Worm (Caenorhabditis elegans) whole organism, late embryonic: Measurements from ENCODE around the gene F26G1.9.

Experiments
- C08G9.2 ChIP-seq: sonication (generic microtip); optimal IDR thresholded peaks from 2 replicates; lab custom pipeline; 2016; ENCODE audit warnings: mild to moderate bottlenecking, missing genetic modification characterization, moderate library complexity, missing compliant biosample characterization
- C38D4.7 ChIP-seq: fragments of 200-800 bp; sonication (Bioruptor generic); optimal IDR thresholded peaks from 2 replicates; lab custom pipeline; 2018; ENCODE audit warnings: mild to moderate bottlenecking, missing genetic modification characterization, moderate library complexity, missing compliant biosample characterization
- F13H6.1 ChIP-seq: sonication (generic microtip); optimal IDR thresholded peaks from 2 replicates; lab custom pipeline; 2016; ENCODE audit warnings: missing genetic modification characterization, missing compliant biosample characterization
- K02D7.2 ChIP-seq: sonication (generic microtip); optimal IDR thresholded peaks from 2 replicates; lab custom pipeline; 2017; ENCODE audit warnings: mild to moderate bottlenecking, missing genetic modification characterization, missing compliant biosample characterization
- T23F11.4 ChIP-seq: fragments of 200-800 bp; sonication (Bioruptor generic); optimal IDR thresholded peaks from 2 replicates; lab custom pipeline; 2018; ENCODE audit warnings: mild to moderate bottlenecking, missing genetic modification characterization, missing compliant biosample characterization
- ceh-14 ChIP-seq: sonication (generic microtip); optimal IDR thresholded peaks from 2 replicates; lab custom pipeline; 2016; ENCODE audit warnings: missing genotype, missing genetic modification characterization, missing compliant biosample characterization
- ceh-22 ChIP-seq: sonication (generic microtip); optimal IDR thresholded peaks from 2 replicates; lab custom pipeline; 2017; ENCODE audit warnings: missing biosample characterization, missing genetic modification characterization
- ceh-30 ChIP-seq: fragments of 150-350 bp; optimal IDR thresholded peaks from 2 replicates; lab custom pipeline; 2014; ENCODE audit warnings: missing biosample characterization, missing genetic modification characterization
- ceh-31 ChIP-seq: sonication (generic microtip); optimal IDR thresholded peaks from 2 replicates; lab custom pipeline; 2016; ENCODE audit warnings: missing genetic modification characterization, missing compliant biosample characterization
- ceh-48 ChIP-seq: sonication (generic microtip); optimal IDR thresholded peaks from 2 replicates; lab custom pipeline; 2016; ENCODE audit warnings: missing genetic modification characterization, inconsistent platforms, missing compliant biosample characterization
- ceh-6 ChIP-seq: fragments of 200-800 bp; sonication (Bioruptor generic); optimal IDR thresholded peaks from 2 replicates; lab custom pipeline; 2018; ENCODE audit warnings: mild to moderate bottlenecking, missing genetic modification characterization, missing compliant biosample characterization
- ceh-9 ChIP-seq: sonication (generic microtip); optimal IDR thresholded peaks from 2 replicates; lab custom pipeline; 2016; ENCODE audit warnings: mild to moderate bottlenecking, missing genetic modification characterization, inconsistent platforms, missing compliant biosample characterization
- che-1 ChIP-seq: sonication (generic microtip); optimal IDR thresholded peaks from 2 replicates; lab custom pipeline; 2016; ENCODE audit warnings: mild to moderate bottlenecking, missing genetic modification characterization, missing compliant biosample characterization
- dmd-4 ChIP-seq: sonication (generic microtip); optimal IDR thresholded peaks from 2 replicates; lab custom pipeline; 2016; ENCODE audit warnings: borderline replicate concordance, missing genetic modification characterization, missing compliant biosample characterization
- elt-2 ChIP-seq: sonication (generic microtip); optimal IDR thresholded peaks from 2 replicates; lab custom pipeline; 2016; ENCODE audit warnings: missing genetic modification reagents, missing genetic modification characterization, missing compliant biosample characterization
- elt-4 ChIP-seq: sonication (generic microtip); optimal IDR thresholded peaks from 2 replicates; lab custom pipeline; 2016; ENCODE audit warnings: missing genetic modification characterization, missing compliant biosample characterization
- eyg-1 ChIP-seq: sonication (generic microtip); optimal IDR thresholded peaks from 2 replicates; lab custom pipeline; 2016; ENCODE audit warnings: missing genotype, missing genetic modification characterization, missing compliant biosample characterization
- fkh-6 ChIP-seq: sonication (generic microtip); optimal IDR thresholded peaks from 2 replicates; lab custom pipeline; 2016; ENCODE audit warnings: missing genetic modification characterization, missing compliant biosample characterization
- gmeb-2 ChIP-seq: sonication (generic microtip); optimal IDR thresholded peaks from 2 replicates; lab custom pipeline; 2016; ENCODE audit warnings: missing genetic modification characterization, inconsistent platforms, missing compliant biosample characterization
- hlh-13 ChIP-seq: fragments of 200-800 bp; sonication (Bioruptor generic); optimal IDR thresholded peaks from 2 replicates; lab custom pipeline; 2018; ENCODE audit warnings: mild to moderate bottlenecking, missing genetic modification characterization, missing compliant biosample characterization
- hlh-6 ChIP-seq: sonication (generic microtip); optimal IDR thresholded peaks from 2 replicates; lab custom pipeline; 2016; ENCODE audit warnings: missing genotype, missing genetic modification characterization, missing compliant biosample characterization
- lim-6 ChIP-seq: sonication (generic microtip); optimal IDR thresholded peaks from 2 replicates; lab custom pipeline; 2016; ENCODE audit warnings: missing genetic modification characterization, missing compliant biosample characterization
- nfya-1 ChIP-seq: sonication (generic microtip); optimal IDR thresholded peaks from 2 replicates; lab custom pipeline; 2017; ENCODE audit warnings: missing genetic modification characterization, mild to moderate bottlenecking, missing compliant biosample characterization, antibody characterized with exemption, moderate library complexity
- nhr-11 ChIP-seq: fragments of 150-350 bp; optimal IDR thresholded peaks from 2 replicates; lab custom pipeline; 2014; ENCODE audit warnings: missing biosample characterization, missing genetic modification characterization
- nhr-232 ChIP-seq: sonication (generic microtip); optimal IDR thresholded peaks from 2 replicates; lab custom pipeline; 2016; ENCODE audit warnings: missing genetic modification characterization, missing compliant biosample characterization
- npax-4 ChIP-seq: sonication (generic microtip); optimal IDR thresholded peaks from 2 replicates; lab custom pipeline; 2016; ENCODE audit warnings: missing genetic modification characterization, missing compliant biosample characterization
- pag-3 ChIP-seq: sonication (generic microtip); optimal IDR thresholded peaks from 2 replicates; lab custom pipeline; 2016; ENCODE audit warnings: missing compliant biosample characterization, missing genetic modification characterization, borderline replicate concordance
- pha-2 ChIP-seq: sonication (generic microtip); optimal IDR thresholded peaks from 2 replicates; lab custom pipeline; 2017; ENCODE audit warnings: mild to moderate bottlenecking, missing genetic modification characterization, missing compliant biosample characterization
- pqm-1 ChIP-seq: sonication (generic microtip); optimal IDR thresholded peaks from 2 replicates; lab custom pipeline; 2016; ENCODE audit warnings: missing genetic modification characterization, missing compliant biosample characterization
- rnt-1 ChIP-seq: sonication (generic microtip); optimal IDR thresholded peaks from 2 replicates; lab custom pipeline; 2016; ENCODE audit warnings: missing genetic modification characterization, missing compliant biosample characterization
- sox-2 ChIP-seq: fragments of 200-800 bp; sonication (Bioruptor generic); IDR thresholded peaks from 2 replicates; pipeline ENCODE4 v1.3.6; 2022; ENCODE audit warnings: missing genetic modification reagents, missing genetic modification characterization, missing compliant biosample characterization
- sox-4 ChIP-seq: sonication (generic microtip); optimal IDR thresholded peaks from 2 replicates; lab custom pipeline; 2017; ENCODE audit warnings: mild to moderate bottlenecking, missing genetic modification characterization, inconsistent platforms, missing compliant biosample characterization
- syd-9 ChIP-seq: sonication (generic microtip); optimal IDR thresholded peaks from 2 replicates; lab custom pipeline; 2016; ENCODE audit warnings: mild to moderate bottlenecking, missing genetic modification characterization, moderate library complexity, missing compliant biosample characterization
- tbx-2 ChIP-seq: sonication (generic microtip); optimal IDR thresholded peaks from 2 replicates; lab custom pipeline; 2016; ENCODE audit warnings: missing genetic modification characterization, missing compliant biosample characterization
- tbx-7 ChIP-seq: sonication (generic microtip); optimal IDR thresholded peaks from 2 replicates; lab custom pipeline; 2016; ENCODE audit warnings: missing genotype, missing genetic modification characterization, missing compliant biosample characterization
- unc-3 ChIP-seq, 2 experiments: fragments of 200-800 bp in 1 of 2; sonication (Bioruptor generic) in 1 of 2; sonication (generic microtip) in 1 of 2; conservative IDR thresholded peaks in 1 of 2; optimal IDR thresholded peaks in 1 of 2; 2 replicates each; pipeline versions ENCODE4 v1.3.6 to Lab custom; 2016 to 2022; ENCODE audit warnings: missing compliant biosample characterization in 2 of 2, missing genetic modification characterization in 2 of 2, missing genetic modification reagents in 1 of 2
- unc-55 ChIP-seq: sonication (generic microtip); optimal IDR thresholded peaks from 2 replicates; lab custom pipeline; 2017; ENCODE audit warnings: missing biosample characterization, missing genetic modification reagents, missing genetic modification characterization
- ztf-16 ChIP-seq: sonication (generic microtip); optimal IDR thresholded peaks from 2 replicates; lab custom pipeline; 2017; ENCODE audit warnings: missing genetic modification characterization, missing compliant biosample characterization

The F26G1.9 gene

DNA sequence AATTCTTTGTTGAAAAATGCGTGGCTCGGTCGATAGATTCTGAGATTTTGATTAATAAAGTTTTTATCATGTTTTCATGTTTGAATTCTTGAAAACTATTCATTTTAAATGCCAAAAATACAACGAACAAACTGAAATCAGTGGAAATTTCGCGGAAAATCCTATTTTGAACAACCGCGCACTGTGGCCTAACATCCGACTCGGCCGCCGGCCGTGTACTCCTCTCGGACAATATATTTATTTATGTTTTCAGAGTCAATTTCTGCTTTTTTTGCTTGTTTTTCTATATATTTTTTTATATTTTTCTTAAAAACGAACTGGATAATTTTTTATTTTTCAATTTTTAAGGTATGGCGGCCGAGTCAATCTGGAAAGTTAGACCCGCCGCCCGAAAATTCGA, 17.5 kb upstream of the F26G1.9 start, which contains the start of gene F26G1.1 (continued):
- TF ChIP-seq lim-6 (tag; lab: Kevin White, UChicago) (peak; percentile 50), ceh-31 (tag; lab: Kevin White, UChicago) (peak; percentile 90), sox-4 (tag; lab: Kevin White, UChicago) (no peak), tbx-2 (tag; lab: Kevin White, UChicago) (peak; percentile 92), che-1 (tag; lab: Kevin White, UChicago) (peak; percentile 28), syd-9 (tag; lab: Kevin White, UChicago) (no peak), C08G9.2 (peak; percentile 93), ceh-14 (tag; lab: Kevin White, UChicago) (peak; percentile 83), F13H6.1 (peak; percentile 63), unc-3 (GFP tag; conservative IDR thresholded peaks at IDR 0.05; lab: Robert Waterston, UW) (no peak), unc-3 (tag; optimal IDR thresholded peaks at IDR 0.05; lab: Kevin White, UChicago) (no peak), rnt-1 (tag; lab: Kevin White, UChicago) (peak; percentile 12), sox-2 (GFP tag; lab: Robert Waterston, UW) (no peak), ceh-48 (tag; lab: Kevin White, UChicago) (no peak), pag-3 (tag; lab: Kevin White, UChicago) (no peak)

DNA sequence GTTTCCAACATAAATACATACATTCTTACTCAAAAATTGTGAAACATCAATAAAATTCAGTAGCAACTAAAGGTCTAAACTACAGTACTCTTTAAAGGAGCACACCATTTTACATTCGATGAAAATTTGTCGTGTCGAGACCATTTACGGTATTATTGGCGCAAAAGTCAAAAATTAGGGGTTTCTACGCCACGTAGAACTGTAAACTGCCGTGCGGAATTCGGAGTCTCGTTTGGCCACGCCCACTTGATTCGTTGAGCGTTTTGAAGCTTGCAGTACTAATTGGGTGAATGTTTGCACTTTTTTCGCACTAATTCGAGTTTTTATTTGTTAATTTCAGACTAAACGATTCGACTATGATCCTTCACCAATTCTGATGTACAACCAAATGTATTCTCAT, 16.9 kb upstream of the F26G1.9 start:
- TF ChIP-seq pqm-1, result no peak
- no peak for TF ChIP-seq C38D4.7 (GFP tag; lab: Kevin White, UChicago)
- no peak for TF ChIP-seq che-1 (tag; lab: Kevin White, UChicago)
- no peak for TF ChIP-seq ceh-9
- TF ChIP-seq hlh-13 (GFP tag; lab: Kevin White, UChicago), result no peak
- no peak for TF ChIP-seq K02D7.2
- no peak for TF ChIP-seq C08G9.2
- TF ChIP-seq tbx-7, result no peak
- TF ChIP-seq nfya-1, result no peak
- no peak for TF ChIP-seq fkh-6
- no peak for TF ChIP-seq elt-2 (tag; lab: Kevin White, UChicago)
- TF ChIP-seq ceh-30 (tag; lab: Kevin White, UChicago), result no peak
- no peak for TF ChIP-seq ceh-14 (tag; lab: Kevin White, UChicago)
- no peak for TF ChIP-seq pha-2 (tag; lab: Kevin White, UChicago)
- no peak for TF ChIP-seq unc-55 (GFP tag; lab: Kevin White, UChicago)
- no peak for TF ChIP-seq ztf-16 (tag; lab: Kevin White, UChicago)
- TF ChIP-seq rnt-1 (tag; lab: Kevin White, UChicago), result no peak
- TF ChIP-seq gmeb-2 (tag; lab: Kevin White, UChicago), result no peak
- TF ChIP-seq ceh-22 (tag; lab: Kevin White, UChicago), result no peak
- TF ChIP-seq, all 69 proteins: peak for 0

DNA sequence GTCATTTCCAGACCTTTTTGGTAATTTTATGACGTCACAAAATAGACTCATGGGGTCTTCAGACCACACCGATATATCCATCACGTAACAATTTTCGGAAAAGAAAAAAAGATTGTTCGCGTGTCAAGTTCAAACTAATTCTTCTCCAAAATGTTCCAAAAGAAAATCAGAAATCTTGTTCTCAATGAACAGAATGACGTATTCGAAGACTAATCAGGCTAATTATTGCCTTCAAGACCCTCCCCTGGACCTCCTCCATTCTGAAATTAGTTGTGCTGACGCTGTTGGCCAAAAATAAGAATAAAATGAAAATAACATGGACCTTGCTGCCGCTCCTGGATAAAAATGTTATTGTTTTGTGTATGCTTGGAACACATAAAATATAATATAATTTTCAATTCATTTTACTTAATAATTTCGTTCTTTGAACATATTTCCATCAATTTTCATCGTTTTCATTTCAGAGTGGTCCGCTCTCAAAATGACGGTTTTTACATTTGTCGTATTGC, 16.1 kb upstream of the F26G1.9 start, which contains the start of gene F26G1.15:
Gene F26G1.15, plus strand, starts transcription at position 459 of the 509 bp plus-strand sequence.
- TF ChIP-seq lim-6 (tag; lab: Kevin White, UChicago), result no peak
- no peak for TF ChIP-seq npax-4 (tag; lab: Kevin White, UChicago)
- no peak for TF ChIP-seq sox-4 (tag; lab: Kevin White, UChicago)
- TF ChIP-seq eyg-1 (tag; lab: Kevin White, UChicago), result no peak
- TF ChIP-seq ceh-31 (tag; lab: Kevin White, UChicago), result no peak
- TF ChIP-seq unc-3 (GFP tag; conservative IDR thresholded peaks at IDR 0.05; lab: Robert Waterston, UW), result no peak
- no peak for TF ChIP-seq unc-3 (tag; optimal IDR thresholded peaks at IDR 0.05; lab: Kevin White, UChicago)
- no peak for TF ChIP-seq C38D4.7 (GFP tag; lab: Kevin White, UChicago)
- TF ChIP-seq dmd-4 (tag; lab: Kevin White, UChicago), result no peak

ce11 chrII:4786181-4786580, 12.4 kb upstream of the F26G1.9 start, which contains the start of gene msp-3:
Gene msp-3 (minus strand): TSS chrII:4786281.
- TF ChIP-seq sox-2 (GFP tag; lab: Robert Waterston, UW), result no peak
- TF ChIP-seq elt-4, result no peak
- TF ChIP-seq gmeb-2 (tag; lab: Kevin White, UChicago), result no peak
- no peak for TF ChIP-seq C08G9.2
- TF ChIP-seq ceh-14 (tag; lab: Kevin White, UChicago), result no peak
- TF ChIP-seq F13H6.1, result no peak
- TF ChIP-seq hlh-6, result no peak
- TF ChIP-seq ceh-6 (GFP tag; lab: Kevin White, UChicago), result no peak
- TF ChIP-seq nhr-232 (tag; lab: Kevin White, UChicago), result no peak
- no peak for TF ChIP-seq T23F11.4
- no peak for TF ChIP-seq pqm-1
- no peak for TF ChIP-seq dmd-4 (tag; lab: Kevin White, UChicago)
- TF ChIP-seq fkh-6, result no peak
- TF ChIP-seq nhr-11 (tag; lab: Kevin White, UChicago), result no peak
- no peak for TF ChIP-seq hlh-13 (GFP tag; lab: Kevin White, UChicago)
